Worm (Caenorhabditis elegans) whole organism, young adult: ENCODE measurements around the gene F28H7.3.

Experiments used
- B0035.1 ChIP-seq: sonication (generic microtip); optimal IDR thresholded peaks from 2 replicates; lab custom pipeline; 2016; ENCODE audit warnings: missing genetic modification characterization, mild to moderate bottlenecking, missing compliant biosample characterization, missing genotype, missing genetic modification reagents
- F10E7.11 ChIP-seq: sonication (generic microtip); optimal IDR thresholded peaks from 2 replicates; lab custom pipeline; 2017; ENCODE audit warnings: mild to moderate bottlenecking, missing genetic modification characterization, moderate library complexity, missing compliant biosample characterization
- T26A5.8 ChIP-seq: sonication (generic microtip); optimal IDR thresholded peaks from 2 replicates; lab custom pipeline; 2016; ENCODE audit warnings: missing genetic modification characterization, missing compliant biosample characterization
- ceh-58 ChIP-seq: fragments of 200-800 bp; sonication (Bioruptor generic); IDR thresholded peaks from 2 replicates; pipeline ENCODE4 v1.3.6; 2022; ENCODE audit warnings: missing genetic modification characterization, missing compliant biosample characterization
- pha-4 ChIP-seq: fragments of 150-350 bp; sonication (generic microtip); optimal IDR thresholded peaks from 2 replicates; lab custom pipeline; 2014; ENCODE audit warnings: missing biosample characterization, missing genetic modification reagents, missing genetic modification characterization
- snpc-4 ChIP-seq, 5 experiments: fragments of 150-350 bp in 1 of 5; sonication (generic microtip) in 4 of 5; optimal IDR thresholded peaks; 2 replicates each; lab custom pipeline; 2014 to 2018; ENCODE audit warnings: missing genetic modification characterization in 5 of 5, missing biosample characterization in 3 of 5, antibody characterized with exemption in 2 of 5, mild to moderate bottlenecking in 2 of 5, missing compliant biosample characterization in 2 of 5, missing genotype in 2 of 5, moderate library complexity in 2 of 5, missing genetic modification reagents in 1 of 5
- unc-62 ChIP-seq: fragments of 150-350 bp; optimal IDR thresholded peaks from 2 replicates; lab custom pipeline; 2014; ENCODE audit warnings: missing biosample characterization, missing genetic modification reagents, missing genetic modification characterization
- ztf-22 ChIP-seq: fragments of 200-800 bp; sonication (Bioruptor generic); optimal IDR thresholded peaks from 2 replicates; lab custom pipeline; 2018; ENCODE audit warnings: mild to moderate bottlenecking, missing genetic modification characterization, moderate library complexity, missing compliant biosample characterization
- ztf-6 ChIP-seq: fragments of 200-800 bp; sonication (Bioruptor generic); IDR thresholded peaks from 2 replicates; pipeline ENCODE4 v1.3.6; 2022; ENCODE audit warnings: missing genetic modification reagents, missing genetic modification characterization, missing compliant biosample characterization

ce11 chrV:10716865-10717713 lies 33.5 kb downstream of the F28H7.3 start:
- TF ChIP-seq ztf-22 (GFP tag; lab: Kevin White, UChicago) (no peak), B0035.1 (no peak), F10E7.11 (no peak), ztf-6 (GFP tag; lab: Robert Waterston, UW) (no peak), snpc-4 (GFP tag; optimal IDR thresholded peaks at IDR 0.05; lab: Kevin White, UChicago) (no peak), snpc-4 (tag; optimal IDR thresholded peaks at IDR 0.05; lab: Kevin White, UChicago) (no peak), pha-4 (tag; lab: Kevin White, UChicago) (no peak), unc-62 (GFP tag; lab: Kevin White, UChicago) (no peak), T26A5.8 (tag; lab: Kevin White, UChicago) (no peak), ceh-58 (GFP tag; lab: Robert Waterston, UW) (no peak)
